Worm (Caenorhabditis elegans) whole organism, midembryonic: ENCODE data around the gene pals-18.

Experiments used
- T22C8.4 ChIP-seq: fragments of 200-800 bp; sonication (Bioruptor generic); IDR thresholded peaks from 2 replicates; pipeline ENCODE4 v1.3.6; 2022; ENCODE audit warnings: missing genetic modification characterization, missing compliant biosample characterization
- cog-1 ChIP-seq: sonication (generic microtip); optimal IDR thresholded peaks from 2 replicates; lab custom pipeline; 2016; ENCODE audit warnings: missing genetic modification characterization, missing compliant biosample characterization
- flt-1 ChIP-seq: fragments of 200-800 bp; sonication (Bioruptor generic); IDR thresholded peaks from 2 replicates; pipeline ENCODE4 v1.3.6; 2022; ENCODE audit warnings: missing genetic modification characterization, missing compliant biosample characterization
- klf-2 ChIP-seq: fragments of 200-800 bp; sonication (Bioruptor generic); conservative IDR thresholded peaks from 2 replicates; pipeline ENCODE4 v1.3.6; 2022; ENCODE audit warnings: missing genetic modification reagents, missing genetic modification characterization, missing compliant biosample characterization
- med-1 ChIP-seq: sonication (generic microtip); optimal IDR thresholded peaks from 2 replicates; lab custom pipeline; 2017; ENCODE audit warnings: missing genetic modification characterization, mild to moderate bottlenecking, missing compliant biosample characterization, antibody characterized with exemption, missing genetic modification reagents; ENCODE audit not compliant: insufficient read depth
- ref-1 ChIP-seq: fragments of 200-800 bp; sonication (Bioruptor generic); conservative IDR thresholded peaks from 2 replicates; pipeline ENCODE4 v1.3.6; 2022; ENCODE audit warnings: missing genetic modification reagents, missing genetic modification characterization, missing compliant biosample characterization
- tab-1 ChIP-seq: fragments of 200-800 bp; sonication (Bioruptor generic); IDR thresholded peaks from 2 replicates; pipeline ENCODE4 v1.3.6; 2022; ENCODE audit warnings: missing genetic modification characterization, missing compliant biosample characterization
- ztf-23 ChIP-seq: fragments of 200-800 bp; sonication (Bioruptor generic); IDR thresholded peaks from 2 replicates; pipeline ENCODE4 v1.3.6; 2022; ENCODE audit warnings: missing genetic modification reagents, missing genetic modification characterization, missing compliant biosample characterization
- ztf-29 ChIP-seq: fragments of 200-800 bp; sonication (Bioruptor generic); IDR thresholded peaks from 2 replicates; pipeline ENCODE4 v1.3.6; 2022; ENCODE audit warnings: missing genetic modification reagents, missing genetic modification characterization, missing compliant biosample characterization

The pals-18 gene

ce11 chrIII:1419700-1420356 lies 16.6 kb downstream of the pals-18 start:
- TF ChIP-seq klf-2 (GFP tag; lab: Robert Waterston, UW) (no peak), med-1 (no peak), T22C8.4 (GFP tag; lab: Robert Waterston, UW) (no peak), tab-1 (GFP tag; lab: Robert Waterston, UW) (no peak), flt-1 (GFP tag; lab: Robert Waterston, UW) (0 out of 2 replicates have a peak, but pooled peaks have one; percentile 73), cog-1 (tag; lab: Kevin White, UChicago) (no peak), ztf-29 (GFP tag; lab: Robert Waterston, UW) (no peak)

- TF ChIP-seq T22C8.4 (GFP tag; lab: Robert Waterston, UW): peak; percentile 57
Measured at ce11 chrIII:1420357-1420814, 17.2 kb downstream of the pals-18 start.

DNA sequence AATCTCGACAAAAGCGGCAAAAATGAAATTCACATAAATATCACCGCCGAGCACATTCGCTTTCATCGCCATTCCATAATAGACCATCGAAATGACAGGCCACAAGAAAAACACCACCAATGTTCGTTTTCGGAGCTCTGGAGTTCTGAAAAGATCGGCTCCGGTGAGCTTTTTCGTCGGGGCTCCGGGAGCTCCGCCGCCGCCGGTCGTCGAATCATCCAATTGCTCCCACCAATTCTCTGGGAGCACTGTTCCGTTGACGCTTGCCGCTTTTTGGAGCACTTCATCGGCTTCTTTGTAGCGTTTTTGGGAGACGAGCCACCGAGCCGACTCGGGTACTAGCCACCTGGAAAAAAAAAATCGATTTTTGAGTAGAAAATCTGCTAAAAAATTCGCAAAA lies 18.2 kb downstream of the pals-18 start:
- TF ChIP-seq flt-1 (GFP tag; lab: Robert Waterston, UW): no peak
- TF ChIP-seq cog-1 (tag; lab: Kevin White, UChicago): no peak

ce11 chrIII:1424305-1424704 lies 21.1 kb downstream of the pals-18 start:
- TF ChIP-seq cog-1 (tag; lab: Kevin White, UChicago) (peak; percentile 73), klf-2 (GFP tag; lab: Robert Waterston, UW) (peak; percentile 80), med-1 (no peak), ztf-29 (GFP tag; lab: Robert Waterston, UW) (peak; percentile 64), T22C8.4 (GFP tag; lab: Robert Waterston, UW) (peak; percentile 72), flt-1 (GFP tag; lab: Robert Waterston, UW) (peak; percentile 77), ref-1 (peak; percentile 70), tab-1 (GFP tag; lab: Robert Waterston, UW) (peak; percentile 87), ztf-23 (GFP tag; lab: Robert Waterston, UW) (peak; percentile 90)

DNA sequence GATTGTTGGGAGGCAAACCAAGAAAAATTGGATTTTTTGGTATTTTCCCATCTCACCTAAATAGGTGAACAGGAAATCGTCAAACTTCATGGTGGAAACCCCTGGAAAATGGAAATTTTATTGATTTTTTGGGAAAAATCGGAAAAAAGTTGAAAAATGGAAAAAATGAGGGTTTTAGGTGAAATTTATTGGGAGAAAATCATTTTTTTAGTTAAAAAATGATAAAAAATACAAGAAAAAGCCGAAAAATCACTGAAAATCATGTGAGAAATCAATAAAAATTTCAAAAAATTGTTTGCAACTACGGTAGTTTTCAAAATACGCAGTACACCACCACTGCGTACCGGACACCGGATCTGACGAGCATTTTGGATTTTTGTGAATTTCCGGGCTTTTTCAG lies 23.9 kb downstream of the pals-18 start, which contains the start of gene lelo-2:
lelo-2 (minus strand) TSS at position 101 of the 400 bp plus-strand sequence.
- no peak for TF ChIP-seq med-1
- no peak for TF ChIP-seq T22C8.4 (GFP tag; lab: Robert Waterston, UW)
- TF ChIP-seq ref-1: no peak
- TF ChIP-seq ztf-23 (GFP tag; lab: Robert Waterston, UW): no peak
- no peak for TF ChIP-seq tab-1 (GFP tag; lab: Robert Waterston, UW)

- TF ChIP-seq klf-2 (GFP tag; lab: Robert Waterston, UW) (no peak), T22C8.4 (GFP tag; lab: Robert Waterston, UW) (no peak), ztf-29 (GFP tag; lab: Robert Waterston, UW) (no peak), ref-1 (no peak), med-1 (no peak)
Measured at ce11 chrIII:1428448-1428847, 25.2 kb downstream of the pals-18 start.

DNA sequence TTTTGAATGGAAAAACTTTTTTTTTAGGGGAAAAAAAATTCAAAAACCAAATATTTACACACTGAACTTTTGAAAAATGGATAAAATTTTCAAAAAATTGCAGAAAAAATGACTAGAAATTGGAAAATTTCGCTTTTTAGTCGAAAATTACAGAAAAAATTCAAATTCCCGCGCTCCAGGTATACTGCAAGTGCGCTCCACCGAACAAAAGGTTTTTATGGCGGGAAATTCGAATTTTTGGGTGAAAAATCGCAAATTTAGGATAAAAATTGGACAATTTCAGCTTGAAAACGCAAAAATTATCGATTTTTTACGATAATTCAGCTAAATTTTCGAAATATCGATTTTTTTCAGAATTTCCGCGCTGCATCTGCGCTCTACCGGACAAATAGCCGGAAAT lies 26.1 kb downstream of the pals-18 start:
- no peak for TF ChIP-seq ref-1
- no peak for TF ChIP-seq flt-1 (GFP tag; lab: Robert Waterston, UW)
- no peak for TF ChIP-seq tab-1 (GFP tag; lab: Robert Waterston, UW)
- TF ChIP-seq T22C8.4 (GFP tag; lab: Robert Waterston, UW): peak; percentile 65
- TF ChIP-seq ztf-23 (GFP tag; lab: Robert Waterston, UW): no peak
- no peak for TF ChIP-seq ztf-29 (GFP tag; lab: Robert Waterston, UW)

DNA sequence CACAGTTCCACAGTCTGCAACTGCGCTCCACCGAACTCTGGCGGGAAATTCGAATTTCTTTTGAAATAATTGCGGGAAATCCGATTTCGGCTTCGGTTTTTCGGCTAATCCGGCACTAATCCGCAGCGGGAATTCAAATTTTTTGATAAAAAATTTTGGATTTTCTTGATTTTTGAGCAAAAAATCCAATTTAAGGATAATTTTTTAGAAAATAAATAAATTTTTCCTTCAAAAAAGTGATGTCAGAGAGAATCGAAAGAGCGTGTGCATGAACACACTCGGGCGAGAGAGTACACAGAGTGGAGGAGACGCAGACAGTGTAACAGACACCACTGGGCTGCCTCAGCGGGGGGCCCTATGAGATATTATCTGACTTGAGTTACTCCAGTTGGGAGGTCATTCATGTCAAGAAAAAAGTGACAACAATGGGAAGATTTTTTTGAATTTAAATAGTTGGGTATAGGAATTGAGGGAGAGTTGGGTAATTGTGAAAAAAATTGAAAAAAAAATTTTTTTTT lies 26.8 kb downstream of the pals-18 start:
- TF ChIP-seq cog-1 (tag; lab: Kevin White, UChicago) (no peak), med-1 (no peak), ztf-29 (GFP tag; lab: Robert Waterston, UW) (no peak), klf-2 (GFP tag; lab: Robert Waterston, UW) (no peak), tab-1 (GFP tag; lab: Robert Waterston, UW) (no peak), flt-1 (GFP tag; lab: Robert Waterston, UW) (no peak), T22C8.4 (GFP tag; lab: Robert Waterston, UW) (no peak), ztf-23 (GFP tag; lab: Robert Waterston, UW) (no peak), ref-1 (no peak)

- TF ChIP-seq cog-1 (tag; lab: Kevin White, UChicago) (no peak), klf-2 (GFP tag; lab: Robert Waterston, UW) (no peak), med-1 (no peak), ztf-23 (GFP tag; lab: Robert Waterston, UW) (no peak), tab-1 (GFP tag; lab: Robert Waterston, UW) (no peak), ref-1 (no peak), T22C8.4 (GFP tag; lab: Robert Waterston, UW) (no peak), ztf-29 (GFP tag; lab: Robert Waterston, UW) (no peak), flt-1 (GFP tag; lab: Robert Waterston, UW) (no peak)
Measured at ce11 chrIII:1436738-1437137, 33.5 kb downstream of the pals-18 start.

DNA sequence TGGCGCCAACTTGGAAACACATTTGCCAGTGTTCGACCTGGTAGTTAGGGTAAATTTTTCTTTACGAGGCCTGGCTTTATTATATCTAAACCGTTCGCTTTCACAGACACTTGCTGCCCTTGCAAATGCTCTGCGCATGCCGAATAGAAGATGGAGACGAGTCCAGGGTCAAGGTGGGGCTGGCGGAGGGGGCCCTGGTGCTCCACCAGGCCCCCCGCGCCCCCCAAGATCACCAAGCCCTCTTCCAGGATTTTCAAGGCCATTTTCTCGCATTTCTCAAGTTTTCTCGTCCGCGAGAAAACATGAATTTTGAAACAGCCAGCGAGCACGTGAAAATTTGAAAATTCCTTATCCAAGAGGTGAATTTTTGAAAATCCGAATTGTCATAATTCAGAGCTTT lies 36.4 kb downstream of the pals-18 start:
- TF ChIP-seq cog-1 (tag; lab: Kevin White, UChicago): no peak
- 0 out of 2 replicates have a peak, but pooled peaks have one; percentile 32 for TF ChIP-seq ztf-23 (GFP tag; lab: Robert Waterston, UW)
